Fruit fly (Drosophila melanogaster) whole organism, embryonic: Measurements from ENCODE around the gene wus.
A peak's percentile ranks its signal among the peaks of the same experiment; 100 is the strongest.

Experiments
- Atf-2 ChIP-seq: fragments of 200-800 bp; sonication (Bioruptor generic); optimal IDR thresholded peaks from 2 replicates; lab custom pipeline; 2016; ENCODE audit warnings: missing biosample characterization, missing genetic modification characterization
- Blimp-1 ChIP-seq: fragments of 200-800 bp; sonication (Bioruptor generic); optimal IDR thresholded peaks from 3 replicates; lab custom pipeline; 2018; ENCODE audit warnings: missing biosample characterization, missing genetic modification characterization, mild to moderate bottlenecking, moderate library complexity, missing genetic modification reagents
- CG10431 ChIP-seq: fragments of 200-800 bp; sonication (Bioruptor generic); optimal IDR thresholded peaks from 3 replicates; lab custom pipeline; 2018; ENCODE audit warnings: missing biosample characterization, mild to moderate bottlenecking, missing genetic modification characterization
- CG10462 ChIP-seq: fragments of 200-800 bp; sonication (Bioruptor generic); optimal IDR thresholded peaks from 2 replicates; lab custom pipeline; 2016; ENCODE audit warnings: missing biosample characterization, missing genetic modification characterization
- CG13287 ChIP-seq: fragments of 200-800 bp; sonication (Bioruptor generic); IDR thresholded peaks from 2 replicates; pipeline ENCODE4 v1.3.6; 2022; ENCODE audit warnings: missing biosample characterization, missing genetic modification characterization; ENCODE audit not compliant: partially characterized antibody
- CG13894 ChIP-seq: fragments of 200-800 bp; sonication (Bioruptor generic); optimal IDR thresholded peaks from 3 replicates; lab custom pipeline; 2018; ENCODE audit warnings: missing biosample characterization, mild to moderate bottlenecking, missing genetic modification characterization, moderate library complexity
- CG15514 ChIP-seq: fragments of 200-800 bp; sonication (Bioruptor generic); optimal IDR thresholded peaks from 3 replicates; lab custom pipeline; 2017; ENCODE audit warnings: missing biosample characterization, missing genetic modification characterization, mild to moderate bottlenecking, moderate library complexity, missing genetic modification reagents
- CG1603 ChIP-seq: fragments of 200-800 bp; sonication (Bioruptor generic); optimal IDR thresholded peaks from 2 replicates; lab custom pipeline; 2019; ENCODE audit warnings: missing biosample characterization, mild to moderate bottlenecking, missing genetic modification characterization, moderate library complexity
- CG18599 ChIP-seq: fragments of 200-800 bp; sonication (Bioruptor generic); optimal IDR thresholded peaks from 3 replicates; lab custom pipeline; 2017; ENCODE audit warnings: missing biosample characterization, missing genetic modification characterization, mild to moderate bottlenecking, moderate library complexity, missing genetic modification reagents
- CG30431 ChIP-seq: fragments of 200-800 bp; sonication (Bioruptor generic); optimal IDR thresholded peaks from 2 replicates; lab custom pipeline; 2017; ENCODE audit warnings: missing biosample characterization, missing genetic modification characterization
- CG34376 ChIP-seq: fragments of 200-800 bp; sonication (Bioruptor generic); optimal IDR thresholded peaks from 2 replicates; lab custom pipeline; 2018; ENCODE audit warnings: missing biosample characterization, mild to moderate bottlenecking, missing genetic modification characterization
- CG42726 ChIP-seq: fragments of 200-800 bp; sonication (Bioruptor generic); IDR thresholded peaks from 2 replicates; pipeline ENCODE4 v1.3.6; 2022; ENCODE audit warnings: missing biosample characterization, missing genetic modification characterization; ENCODE audit not compliant: partially characterized antibody
- CG4360 ChIP-seq: fragments of 200-800 bp; sonication (Bioruptor generic); IDR thresholded peaks from 2 replicates; pipeline ENCODE4 v1.3.6; 2022; ENCODE audit warnings: missing biosample characterization, missing genetic modification characterization
- CG6272 ChIP-seq: fragments of 200-800 bp; sonication (Bioruptor generic); IDR thresholded peaks from 2 replicates; pipeline ENCODE4 v1.3.6; 2022; ENCODE audit warnings: missing biosample characterization, missing genetic modification characterization
- CG8281 ChIP-seq: fragments of 200-800 bp; sonication (Bioruptor generic); optimal IDR thresholded peaks from 2 replicates; lab custom pipeline; 2018; ENCODE audit warnings: missing biosample characterization, mild to moderate bottlenecking, missing genetic modification characterization, moderate library complexity
- CG9932 ChIP-seq: fragments of 200-800 bp; sonication (Bioruptor generic); IDR thresholded peaks from 2 replicates; pipeline ENCODE4 v1.3.6; 2022; ENCODE audit warnings: missing biosample characterization, missing genetic modification characterization
- Deaf1 ChIP-seq: fragments of 200-800 bp; optimal IDR thresholded peaks from 3 replicates; lab custom pipeline; 2019; ENCODE audit warnings: missing biosample characterization, mild to moderate bottlenecking, missing genetic modification characterization, moderate library complexity
- Dp ChIP-seq: fragments of 200-800 bp; sonication (Bioruptor generic); optimal IDR thresholded peaks from 2 replicates; lab custom pipeline; 2018; ENCODE audit warnings: missing biosample characterization, mild to moderate bottlenecking, missing genetic modification characterization, moderate library complexity
- Hr78 ChIP-seq, 2 experiments: fragments of 200-800 bp in 1 of 2; fragments of >200 bp in 1 of 2; sonication (Bioruptor generic) in 1 of 2; optimal IDR thresholded peaks; 2 replicates each; lab custom pipeline; 2017 to 2019; ENCODE audit warnings: missing biosample characterization in 2 of 2, missing genetic modification characterization in 2 of 2, mild to moderate bottlenecking in 1 of 2, moderate library complexity in 1 of 2
- MBD-R2 ChIP-seq: fragments of 200-800 bp; sonication (Bioruptor generic); IDR thresholded peaks from 2 replicates; pipeline ENCODE4 v1.3.6; 2022; ENCODE audit warnings: missing biosample characterization, missing genetic modification characterization
- MESR4 ChIP-seq: fragments of 200-800 bp; sonication (Bioruptor generic); optimal IDR thresholded peaks from 2 replicates; lab custom pipeline; 2018; ENCODE audit warnings: missing biosample characterization, mild to moderate bottlenecking, missing genetic modification characterization, moderate library complexity
- Opbp ChIP-seq: fragments of 200-800 bp; sonication (Bioruptor generic); IDR thresholded peaks from 3 replicates; pipeline ENCODE4 v1.3.6; 2022; ENCODE audit warnings: missing biosample characterization, missing genetic modification characterization; ENCODE audit not compliant: partially characterized antibody
- Vsx1 ChIP-seq: fragments of 200-800 bp; sonication (Bioruptor generic); optimal IDR thresholded peaks from 2 replicates; lab custom pipeline; 2017; ENCODE audit warnings: missing biosample characterization, mild to moderate bottlenecking, missing genetic modification characterization, missing genetic modification reagents
- ab ChIP-seq: fragments of 200-800 bp; sonication (Bioruptor generic); optimal IDR thresholded peaks from 2 replicates; lab custom pipeline; 2016; ENCODE audit warnings: missing biosample characterization, missing genetic modification characterization
- abd-A ChIP-seq: fragments of 200-800 bp; sonication (Bioruptor generic); optimal IDR thresholded peaks from 3 replicates; lab custom pipeline; 2019; ENCODE audit warnings: missing biosample characterization, mild to moderate bottlenecking, missing genetic modification characterization, moderate library complexity
- amos ChIP-seq: fragments of 200-800 bp; sonication (Bioruptor generic); IDR thresholded peaks from 2 replicates; pipeline ENCODE4 v1.3.6; 2022; ENCODE audit warnings: missing biosample characterization, missing genetic modification characterization; ENCODE audit not compliant: partially characterized antibody
- aop ChIP-seq: fragments of 200-800 bp; sonication (Bioruptor generic); IDR thresholded peaks from 2 replicates; pipeline ENCODE4 v1.3.6; 2022; ENCODE audit warnings: missing biosample characterization, missing genetic modification characterization
- cg ChIP-seq: fragments of 200-800 bp; sonication (Bioruptor generic); optimal IDR thresholded peaks from 3 replicates; lab custom pipeline; 2019; ENCODE audit warnings: missing biosample characterization, mild to moderate bottlenecking, missing genetic modification characterization, moderate library complexity
- chinmo ChIP-seq: fragments of 200-800 bp; sonication (Bioruptor generic); IDR thresholded peaks from 4 replicates; pipeline ENCODE4 v1.3.6; 2022; ENCODE audit warnings: missing biosample characterization, missing genetic modification characterization; ENCODE audit not compliant: partially characterized antibody
- crp ChIP-seq, 2 experiments: fragments of 200-800 bp; sonication (Bioruptor generic); optimal IDR thresholded peaks; 2 replicates in 1 of 2; 3 replicates in 1 of 2; lab custom pipeline; 2017; ENCODE audit warnings: missing biosample characterization in 2 of 2, missing genetic modification characterization in 2 of 2, mild to moderate bottlenecking in 1 of 2, moderate library complexity in 1 of 2
- danr ChIP-seq: fragments of 200-800 bp; sonication (Bioruptor generic); IDR thresholded peaks from 2 replicates; pipeline ENCODE4 v1.3.6; 2022; ENCODE audit warnings: missing biosample characterization, missing genetic modification characterization
- dati ChIP-seq: fragments of 200-800 bp; sonication (Bioruptor generic); IDR thresholded peaks from 2 replicates; pipeline ENCODE4 v1.3.6; 2022; ENCODE audit warnings: missing biosample characterization, missing genetic modification characterization
- dm ChIP-seq: fragments of 200-800 bp; sonication (Bioruptor generic); optimal IDR thresholded peaks from 3 replicates; lab custom pipeline; 2016; ENCODE audit warnings: missing biosample characterization, missing genetic modification characterization
- ewg ChIP-seq: fragments of 200-800 bp; sonication (Bioruptor generic); optimal IDR thresholded peaks from 3 replicates; lab custom pipeline; 2017; ENCODE audit warnings: mild to moderate bottlenecking, missing biosample characterization, missing genetic modification reagents, missing genetic modification characterization
- eyg ChIP-seq: fragments of 200-800 bp; sonication (Bioruptor generic); optimal IDR thresholded peaks from 3 replicates; lab custom pipeline; 2016; ENCODE audit warnings: missing biosample characterization, missing genetic modification characterization
- gt ChIP-seq: fragments of 200-800 bp; sonication (Bioruptor generic); IDR thresholded peaks from 2 replicates; pipeline ENCODE4 v1.3.6; 2022; ENCODE audit warnings: missing biosample characterization, missing genetic modification characterization
- her ChIP-seq: fragments of 200-800 bp; sonication (Bioruptor generic); optimal IDR thresholded peaks from 2 replicates; lab custom pipeline; 2016; ENCODE audit warnings: missing biosample characterization, missing genetic modification characterization
- kni ChIP-seq: fragments of 200-800 bp; sonication (Bioruptor generic); optimal IDR thresholded peaks from 3 replicates; lab custom pipeline; 2017; ENCODE audit warnings: mild to moderate bottlenecking, missing biosample characterization, missing genetic modification reagents, missing genetic modification characterization
- lilli ChIP-seq: fragments of 200-800 bp; sonication (Bioruptor generic); optimal IDR thresholded peaks from 3 replicates; lab custom pipeline; 2016; ENCODE audit warnings: missing biosample characterization, missing genetic modification characterization
- lola ChIP-seq, 3 experiments: fragments of >200 bp in 2 of 3; fragments of 200-800 bp in 1 of 3; sonication (Bioruptor generic) in 1 of 3; optimal IDR thresholded peaks; 2 replicates each; lab custom pipeline; 2017 to 2019; ENCODE audit warnings: missing biosample characterization in 3 of 3, missing genetic modification characterization in 3 of 3, mild to moderate bottlenecking in 1 of 3, moderate library complexity in 1 of 3
- pzg ChIP-seq: fragments of 200-800 bp; sonication (Bioruptor generic); optimal IDR thresholded peaks from 3 replicates; lab custom pipeline; 2018; ENCODE audit warnings: missing biosample characterization, mild to moderate bottlenecking, missing genetic modification characterization, moderate library complexity
- sens ChIP-seq: fragments of 200-800 bp; sonication (Bioruptor generic); peaks from one replicate; lab custom pipeline; 2016; ENCODE audit warnings: missing biosample characterization, missing genetic modification characterization
- stwl ChIP-seq: fragments of 200-800 bp; sonication (Bioruptor generic); optimal IDR thresholded peaks from 3 replicates; lab custom pipeline; 2018; ENCODE audit warnings: missing biosample characterization, mild to moderate bottlenecking, missing genetic modification characterization, moderate library complexity
- tio ChIP-seq: fragments of 200-800 bp; sonication (Bioruptor generic); optimal IDR thresholded peaks from 2 replicates; lab custom pipeline; 2017; ENCODE audit warnings: missing biosample characterization, missing genetic modification characterization, inconsistent platforms
- usp ChIP-seq: fragments of >200 bp; optimal IDR thresholded peaks from 2 replicates; lab custom pipeline; 2017; ENCODE audit warnings: missing biosample characterization, missing genetic modification characterization

wus gene

dm6 chrX:16940426-16941058 lies at the start of gene wus (continued):
- TF ChIP-seq pzg (GFP tag; lab: Kevin White, UChicago) (peak; percentile 41), lola (GFP tag; optimal IDR thresholded peaks at IDR 0.05; lab: Kevin White, UChicago) (no peak), tio (GFP tag; lab: Kevin White, UChicago) (no peak), MESR4 (GFP tag; lab: Kevin White, UChicago) (peak; percentile 18), usp (GFP tag; lab: Kevin White, UChicago) (no peak), Opbp (GFP tag; lab: Robert Waterston, UW) (no peak), Atf-2 (no peak), CG6272 (GFP tag; lab: Robert Waterston, UW) (no peak), ab (no peak), lilli (GFP tag; lab: Kevin White, UChicago) (no peak), stwl (tag; lab: Kevin White, UChicago) (peak; percentile 55), Vsx1 (GFP tag; lab: Kevin White, UChicago) (no peak), amos (GFP tag; lab: Robert Waterston, UW) (peak; percentile 28; the same call in 1 of the 2 replicates), CG4360 (no peak), kni (GFP tag; lab: Kevin White, UChicago) (peak; percentile 17), MBD-R2 (GFP tag; lab: Robert Waterston, UW) (peak; percentile 17; the same call in 1 of the 2 replicates), CG42726 (GFP tag; lab: Robert Waterston, UW) (no peak), CG1603 (tag; lab: Kevin White, UChicago) (peak; percentile 22), danr (no peak), sens (peak; percentile 50), CG8281 (no peak), Blimp-1 (GFP tag; lab: Kevin White, UChicago) (peak; percentile 88), aop (GFP tag; lab: Robert Waterston, UW) (no peak), gt (GFP tag; lab: Robert Waterston, UW) (no peak), CG10431 (GFP tag; lab: Kevin White, UChicago) (no peak), CG13287 (peak; percentile 41; the same call in 1 of the 2 replicates)
- TF ChIP-seq, all 482 proteins: peak for 24

DNA sequence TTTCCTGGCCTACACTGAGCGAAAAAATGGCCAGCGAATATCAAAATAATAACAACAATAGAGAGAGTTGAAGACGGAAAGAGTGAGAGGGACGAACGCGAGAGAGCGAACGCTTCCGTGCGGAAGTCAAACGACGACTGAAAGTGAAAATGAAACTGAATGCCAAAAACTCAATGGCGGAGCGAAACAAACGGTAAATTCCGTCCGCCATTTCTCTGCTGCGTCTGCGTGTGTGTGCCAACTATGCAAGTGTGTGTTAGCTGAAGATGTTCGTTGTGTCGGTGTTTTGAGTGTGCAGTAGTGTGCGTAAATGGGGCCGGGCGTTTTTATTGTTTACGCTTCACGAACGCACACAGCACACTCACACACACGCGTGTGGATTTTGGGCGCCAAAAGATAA lies 46.3 kb upstream of the wus start:
- TF ChIP-seq ewg (GFP tag; lab: Kevin White, UChicago) (peak; percentile 64), crp (GFP tag; optimal IDR thresholded peaks at IDR 0.05; lab: Kevin White, UChicago) (peak in 1 of 2 experiments; percentile 14), CG10462 (GFP tag; lab: Kevin White, UChicago) (no peak), Hr78 (GFP tag; optimal IDR thresholded peaks at IDR 0.05; lab: Kevin White, UChicago) (no peak), dm (no peak), CG30431 (GFP tag; lab: Kevin White, UChicago) (no peak), her (GFP tag; lab: Kevin White, UChicago) (no peak), eyg (no peak), dati (GFP tag; lab: Robert Waterston, UW) (no peak), CG18599 (peak; percentile 4), CG13894 (tag; lab: Kevin White, UChicago) (peak; percentile 1), Dp (GFP tag; lab: Kevin White, UChicago) (peak; percentile 5), CG9932 (GFP tag; lab: Robert Waterston, UW) (0 out of 2 replicates have a peak, but pooled peaks have one; percentile 8), CG15514 (GFP tag; lab: Kevin White, UChicago) (peak; percentile 16), abd-A (tag; lab: Kevin White, UChicago) (peak; percentile 61), CG34376 (GFP tag; lab: Kevin White, UChicago) (peak; percentile 8), chinmo (GFP tag; lab: Robert Waterston, UW) (no peak), cg (peak; percentile 30), Deaf1 (peak; percentile 52)
